Worm (Caenorhabditis elegans): ENCODE data around the gene sri-77.

- TF ChIP-seq ceh-48 (tag; optimal IDR thresholded peaks at IDR 0.05): no peak
- TF ChIP-seq pqm-1 (tag; optimal IDR thresholded peaks at IDR 0.05): no peak
- TF ChIP-seq nhr-11 (tag; optimal IDR thresholded peaks at IDR 0.05): no peak
- TF ChIP-seq ama-1 (optimal IDR thresholded peaks at IDR 0.05): no peak
- TF ChIP-seq unc-3 (GFP tag; conservative IDR thresholded peaks at IDR 0.05): no peak
- TF ChIP-seq unc-3 (tag; optimal IDR thresholded peaks at IDR 0.05): no peak
- TF ChIP-seq ceh-24 (tag; optimal IDR thresholded peaks at IDR 0.05): no peak
- no peak for TF ChIP-seq ceh-31 (tag; optimal IDR thresholded peaks at IDR 0.05)
- no peak for TF ChIP-seq nfya-1 (tag; optimal IDR thresholded peaks at IDR 0.05)
- TF ChIP-seq pat-9 (tag; optimal IDR thresholded peaks at IDR 0.05): no peak
- TF ChIP-seq unc-42 (tag; optimal IDR thresholded peaks at IDR 0.05): no peak
- no peak for TF ChIP-seq gmeb-2 (tag; optimal IDR thresholded peaks at IDR 0.05)
- TF ChIP-seq C38D4.7 (GFP tag; optimal IDR thresholded peaks at IDR 0.05): no peak
These were observed at the start of gene sri-77 for ce11 chrII:2605319-2605718.

All from whole organism, late embryonic.